Worm (Caenorhabditis elegans): Measurements from ENCODE around the gene Y81B9A.3.

ce11 chrX:9174409-9174808, 7.8 kb upstream of the Y81B9A.3 start, which contains the start of gene B0563.8:
- TF ChIP-seq unc-62 (GFP tag; optimal IDR thresholded peaks at IDR 0.05) (no peak), nhr-23 (tag; optimal IDR thresholded peaks at IDR 0.05) (no peak)

Measured in whole organism, L3 larva.